Worm (Caenorhabditis elegans) whole organism, midembryonic: ENCODE measurements around the gene msrp-3.

Source experiments
- cog-1 ChIP-seq: sonication (generic microtip); optimal IDR thresholded peaks from 2 replicates; lab custom pipeline; 2016; ENCODE audit warnings: missing genetic modification characterization, missing compliant biosample characterization
- klf-2 ChIP-seq: fragments of 200-800 bp; sonication (Bioruptor generic); conservative IDR thresholded peaks from 2 replicates; pipeline ENCODE4 v1.3.6; 2022; ENCODE audit warnings: missing genetic modification reagents, missing genetic modification characterization, missing compliant biosample characterization
- med-1 ChIP-seq: sonication (generic microtip); optimal IDR thresholded peaks from 2 replicates; lab custom pipeline; 2017; ENCODE audit warnings: missing genetic modification characterization, mild to moderate bottlenecking, missing compliant biosample characterization, antibody characterized with exemption, missing genetic modification reagents; ENCODE audit not compliant: insufficient read depth
- tab-1 ChIP-seq: fragments of 200-800 bp; sonication (Bioruptor generic); IDR thresholded peaks from 2 replicates; pipeline ENCODE4 v1.3.6; 2022; ENCODE audit warnings: missing genetic modification characterization, missing compliant biosample characterization
- ztf-29 ChIP-seq: fragments of 200-800 bp; sonication (Bioruptor generic); IDR thresholded peaks from 2 replicates; pipeline ENCODE4 v1.3.6; 2022; ENCODE audit warnings: missing genetic modification reagents, missing genetic modification characterization, missing compliant biosample characterization

DNA sequence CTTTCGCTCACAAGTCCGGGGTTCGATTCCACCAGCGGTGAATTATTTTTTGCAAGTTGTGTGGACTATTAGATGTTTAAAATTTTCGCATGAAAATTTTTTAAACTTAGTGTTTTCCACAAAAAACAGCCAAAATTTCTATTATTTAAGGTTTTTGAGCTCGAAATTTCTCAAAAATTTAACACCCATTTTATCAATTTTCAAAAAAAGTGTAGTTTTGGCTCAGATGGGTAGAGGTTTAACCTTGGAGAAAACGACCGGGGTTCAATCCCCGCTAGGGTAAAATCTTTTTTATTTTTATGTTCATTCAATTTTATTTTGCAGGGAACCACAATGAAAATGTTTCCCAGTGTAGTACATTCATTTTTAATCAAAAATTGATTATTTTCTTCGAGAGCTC, 45.4 kb downstream of the msrp-3 start:
- TF ChIP-seq klf-2 (GFP tag; lab: Robert Waterston, UW) (no peak), cog-1 (tag; lab: Kevin White, UChicago) (no peak), tab-1 (GFP tag; lab: Robert Waterston, UW) (no peak), med-1 (GFP tag; lab: Kevin White, UChicago) (no peak), ztf-29 (no peak)
